Worm (Caenorhabditis elegans): ENCODE measurements around the gene abt-1.

DNA sequence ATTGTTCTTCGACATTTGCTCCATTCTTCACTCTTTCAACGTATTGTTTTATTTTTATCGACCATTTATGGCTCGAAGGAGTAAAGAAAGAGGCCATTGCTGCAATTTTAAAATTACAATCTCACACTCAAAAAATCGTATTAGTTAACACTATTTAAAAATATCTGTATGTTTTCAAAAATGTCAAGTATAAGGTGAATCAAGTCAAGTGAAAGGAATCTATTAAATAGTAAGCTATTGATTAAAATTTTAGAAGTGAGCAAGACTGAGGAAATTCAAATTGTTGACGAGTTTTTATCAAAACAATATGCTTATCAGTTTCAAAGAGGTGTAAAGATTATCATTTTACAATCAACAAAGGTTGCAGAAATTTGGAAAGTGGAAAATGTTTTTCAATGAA lies 17.7 kb upstream of the abt-1 start, which contains the start of gene F01G10.4:
- TF ChIP-seq nhr-28 (tag; optimal IDR thresholded peaks at IDR 0.05): no peak
- TF ChIP-seq unc-62 (GFP tag; optimal IDR thresholded peaks at IDR 0.05): no peak
- no peak for TF ChIP-seq ceh-88 (GFP tag; IDR thresholded peaks at IDR 0.05)
- TF ChIP-seq ama-1 (optimal IDR thresholded peaks at IDR 0.05): no peak
- no peak for TF ChIP-seq nhr-237 (tag; optimal IDR thresholded peaks at IDR 0.05)
- TF ChIP-seq aha-1 (tag; optimal IDR thresholded peaks at IDR 0.05): no peak
- no peak for TF ChIP-seq snpc-4 (tag; optimal IDR thresholded peaks at IDR 0.05)
- no peak for TF ChIP-seq elt-3 (tag; optimal IDR thresholded peaks at IDR 0.05)
- TF ChIP-seq blmp-1 (tag; optimal IDR thresholded peaks at IDR 0.05): no peak
